Worm (Caenorhabditis elegans) whole organism, L3 larva: ENCODE measurements around the gene ins-37.

Source experiments
- R02D3.7 ChIP-seq: fragments of 150-350 bp; optimal IDR thresholded peaks from 2 replicates; lab custom pipeline; 2014; ENCODE audit warnings: missing biosample characterization, missing genetic modification characterization
- aly-2 ChIP-seq: fragments of 150-350 bp; optimal IDR thresholded peaks from 2 replicates; lab custom pipeline; 2014; ENCODE audit warnings: missing biosample characterization, missing genetic modification characterization
- ama-1 ChIP-seq: fragments of 150-350 bp; optimal IDR thresholded peaks from 2 replicates; lab custom pipeline; 2018
- ceh-28 ChIP-seq: fragments of 150-350 bp; optimal IDR thresholded peaks from 2 replicates; lab custom pipeline; 2014; ENCODE audit warnings: missing biosample characterization, missing genetic modification reagents, missing genetic modification characterization
- ceh-9 ChIP-seq: sonication (generic microtip); optimal IDR thresholded peaks from 2 replicates; lab custom pipeline; 2018; ENCODE audit warnings: missing biosample characterization, missing genetic modification characterization
- elt-1 ChIP-seq: fragments of 150-350 bp; optimal IDR thresholded peaks from 2 replicates; lab custom pipeline; 2014; ENCODE audit warnings: missing biosample characterization, missing genetic modification characterization
- elt-2 ChIP-seq: sonication (generic microtip); optimal IDR thresholded peaks from 2 replicates; lab custom pipeline; 2016; ENCODE audit warnings: missing genetic modification reagents, mild to moderate bottlenecking, missing genetic modification characterization, missing compliant biosample characterization
- elt-3 ChIP-seq, 3 experiments: fragments of 150-350 bp in 1 of 3; sonication (generic microtip) in 2 of 3; optimal IDR thresholded peaks; 2 replicates in 2 of 3; 4 replicates in 1 of 3; lab custom pipeline; 2014 to 2017; ENCODE audit warnings: missing biosample characterization in 3 of 3, missing genetic modification characterization in 3 of 3
- fos-1 ChIP-seq: fragments of 150-350 bp; optimal IDR thresholded peaks from 2 replicates; lab custom pipeline; 2014; ENCODE audit warnings: missing biosample characterization, missing genetic modification characterization
- hmg-11 ChIP-seq: sonication (generic microtip); optimal IDR thresholded peaks from 2 replicates; lab custom pipeline; 2016; ENCODE audit warnings: missing genetic modification characterization, missing compliant biosample characterization
- jun-1 ChIP-seq: fragments of 150-350 bp; optimal IDR thresholded peaks from 2 replicates; lab custom pipeline; 2014; ENCODE audit warnings: missing biosample characterization, missing genetic modification reagents, missing genetic modification characterization
- lin-39 ChIP-seq: fragments of 150-350 bp; optimal IDR thresholded peaks from 2 replicates; lab custom pipeline; 2018; ENCODE audit warnings: missing biosample characterization, missing genetic modification reagents, missing genetic modification characterization
- mdl-1 ChIP-seq: fragments of 150-350 bp; optimal IDR thresholded peaks from 2 replicates; lab custom pipeline; 2014; ENCODE audit warnings: missing biosample characterization, missing genetic modification characterization
- mml-1 ChIP-seq: fragments of 150-350 bp; sonication (generic microtip); optimal IDR thresholded peaks from 3 replicates; lab custom pipeline; 2014; ENCODE audit warnings: missing biosample characterization, missing genetic modification characterization
- nfya-1 ChIP-seq: sonication (generic microtip); optimal IDR thresholded peaks from 2 replicates; lab custom pipeline; 2017; ENCODE audit warnings: missing genetic modification characterization, mild to moderate bottlenecking, missing compliant biosample characterization, antibody characterized with exemption, moderate library complexity; ENCODE audit not compliant: insufficient read depth
- nhr-23 ChIP-seq: fragments of 150-350 bp; optimal IDR thresholded peaks from 2 replicates; lab custom pipeline; 2014; ENCODE audit warnings: missing biosample characterization, missing genetic modification reagents, missing genetic modification characterization
- nhr-25 ChIP-seq: sonication (generic microtip); optimal IDR thresholded peaks from 2 replicates; lab custom pipeline; 2017; ENCODE audit warnings: missing biosample characterization, missing genetic modification characterization
- nhr-28 ChIP-seq: fragments of 150-350 bp; optimal IDR thresholded peaks from 2 replicates; lab custom pipeline; 2014; ENCODE audit warnings: missing biosample characterization, missing genetic modification characterization
- nhr-43 ChIP-seq: sonication (generic microtip); optimal IDR thresholded peaks from 2 replicates; lab custom pipeline; 2016; ENCODE audit warnings: mild to moderate bottlenecking, missing genetic modification characterization, missing compliant biosample characterization; ENCODE audit not compliant: poor library complexity, severe bottlenecking
- nhr-77 ChIP-seq: fragments of 150-350 bp; optimal IDR thresholded peaks from 2 replicates; lab custom pipeline; 2014; ENCODE audit warnings: missing biosample characterization, missing genetic modification characterization
- pha-4 ChIP-seq: fragments of 150-350 bp; optimal IDR thresholded peaks from 2 replicates; lab custom pipeline; 2014; ENCODE audit warnings: missing biosample characterization, missing genetic modification reagents, missing genetic modification characterization
- pqm-1 ChIP-seq: fragments of 150-350 bp; optimal IDR thresholded peaks from 2 replicates; lab custom pipeline; 2017; ENCODE audit warnings: missing biosample characterization, missing genetic modification characterization, inconsistent platforms
- sea-2 ChIP-seq: fragments of 150-350 bp; sonication (generic microtip); optimal IDR thresholded peaks from 4 replicates; lab custom pipeline; 2014; ENCODE audit warnings: missing biosample characterization, missing genetic modification reagents, missing genetic modification characterization
- skn-1 ChIP-seq: fragments of 150-350 bp; optimal IDR thresholded peaks from 2 replicates; lab custom pipeline; 2014; ENCODE audit warnings: missing biosample characterization, missing genetic modification characterization
- snpc-4 ChIP-seq: fragments of 150-350 bp; optimal IDR thresholded peaks from 2 replicates; lab custom pipeline; 2014; ENCODE audit warnings: missing biosample characterization, missing genetic modification characterization
- tbx-2 ChIP-seq: sonication (generic microtip); optimal IDR thresholded peaks from 2 replicates; lab custom pipeline; 2016; ENCODE audit warnings: mild to moderate bottlenecking, missing genetic modification characterization, missing compliant biosample characterization
- unc-39 ChIP-seq: sonication (generic microtip); optimal IDR thresholded peaks from 4 replicates; lab custom pipeline; 2017; ENCODE audit warnings: missing biosample characterization, missing genetic modification characterization

Gene ins-37

DNA sequence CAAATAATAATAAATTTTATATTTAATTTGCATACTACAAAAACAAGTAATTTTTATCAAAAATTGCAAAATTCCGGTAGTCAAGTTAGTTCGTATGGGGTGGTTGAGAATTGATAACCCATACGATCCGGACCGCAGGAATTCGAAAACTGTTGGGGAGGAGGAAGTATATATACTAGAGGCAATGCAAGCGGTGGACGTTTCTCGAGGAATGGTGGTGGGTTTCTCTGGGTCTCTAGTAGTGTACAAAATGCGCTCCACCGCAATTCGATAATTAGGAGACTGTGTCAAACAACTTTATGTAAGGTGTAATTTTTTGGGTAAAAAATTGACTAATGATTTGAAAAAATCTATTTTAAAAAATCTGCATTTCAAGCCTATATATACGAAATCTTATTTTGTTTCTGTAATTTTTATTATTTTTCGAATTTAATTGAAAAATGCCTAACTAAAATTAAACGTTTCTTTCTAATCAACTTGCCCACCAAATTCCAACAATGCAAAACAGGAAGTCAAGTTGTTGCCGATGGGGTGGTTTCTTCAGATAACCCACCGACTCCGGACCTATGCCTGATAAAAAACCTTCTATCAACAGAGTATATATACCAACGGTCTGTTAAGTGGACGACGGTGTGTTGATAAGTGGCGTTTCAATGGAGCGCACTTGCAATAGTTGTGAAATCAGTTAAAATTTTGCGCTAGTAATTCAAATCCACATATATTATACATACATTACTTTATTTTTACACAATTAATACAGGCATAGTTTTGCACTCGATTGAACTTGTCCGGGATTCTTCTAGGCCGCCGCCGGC, 1.3 kb downstream of the ins-37 start (continued):
- TF ChIP-seq ama-1 (lab: Kevin White, UChicago) = peak; percentile 32
- TF ChIP-seq fos-1 = peak; percentile 57
- peak; percentile 96 for TF ChIP-seq nhr-23 (tag; lab: Kevin White, UChicago)
- TF ChIP-seq aly-2 (tag; lab: Kevin White, UChicago) = no peak
- TF ChIP-seq skn-1 (tag; lab: Kevin White, UChicago) = peak; percentile 90
- TF ChIP-seq elt-1 (tag; lab: Kevin White, UChicago) = peak; percentile 53
- peak; percentile 98 for TF ChIP-seq lin-39

DNA sequence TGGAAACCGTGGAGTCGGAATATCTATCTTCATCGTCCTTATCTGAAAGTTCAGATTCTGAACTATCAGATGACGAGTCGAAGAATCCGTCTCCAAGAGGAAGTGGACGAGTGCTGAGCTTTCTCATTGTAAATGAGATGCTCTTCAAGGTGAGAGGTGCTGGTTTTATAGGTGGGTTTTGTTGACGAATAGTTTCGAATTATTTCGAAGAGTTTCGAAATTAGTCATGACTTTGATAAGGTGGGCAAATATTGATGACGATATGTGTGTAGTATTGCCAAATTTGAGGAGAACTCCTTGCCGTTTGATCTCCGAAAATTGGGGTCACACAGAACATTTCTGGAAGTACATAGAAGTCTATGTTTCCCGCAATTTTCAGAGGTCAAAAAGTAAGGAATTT, 2.4 kb downstream of the ins-37 start, which contains the start of gene F08G2.5:
Gene F08G2.5, minus strand, starts transcription at position 127 of the 400 bp plus-strand sequence.
- TF ChIP-seq pha-4 (tag; lab: Kevin White, UChicago) (peak; percentile 2), elt-2 (tag; lab: Kevin White, UChicago) (no peak), pqm-1 (tag; lab: Kevin White, UChicago) (peak; percentile 42), ama-1 (lab: Kevin White, UChicago) (no peak), hmg-11 (no peak), unc-39 (tag; lab: Kevin White, UChicago) (no peak)

DNA sequence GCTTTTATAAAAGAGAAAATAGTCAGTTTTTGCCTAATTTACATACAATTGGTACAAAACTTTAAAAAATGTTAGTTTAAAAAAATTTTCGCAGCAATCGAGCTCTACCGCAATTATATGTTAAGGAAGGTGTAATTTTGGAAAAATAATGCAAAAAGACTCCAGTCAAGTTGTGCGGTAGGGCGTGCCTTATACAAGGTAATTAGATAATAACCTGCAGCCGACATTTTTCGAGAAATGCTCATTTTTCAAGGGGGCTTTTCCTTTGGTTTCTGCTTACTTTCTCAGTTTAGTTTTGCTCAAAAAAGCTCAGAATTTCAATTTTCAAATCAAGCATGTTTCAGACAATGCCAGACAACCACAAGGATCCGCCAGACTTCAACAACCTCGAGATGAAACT, 5.7 kb downstream of the ins-37 start, which contains the start of gene F08G2.4:
Gene F08G2.4, plus strand, starts transcription at position 348 of the 400 bp plus-strand sequence.
- TF ChIP-seq lin-39 (no peak), ceh-28 (tag; lab: Kevin White, UChicago) (no peak), mdl-1 (no peak)

DNA sequence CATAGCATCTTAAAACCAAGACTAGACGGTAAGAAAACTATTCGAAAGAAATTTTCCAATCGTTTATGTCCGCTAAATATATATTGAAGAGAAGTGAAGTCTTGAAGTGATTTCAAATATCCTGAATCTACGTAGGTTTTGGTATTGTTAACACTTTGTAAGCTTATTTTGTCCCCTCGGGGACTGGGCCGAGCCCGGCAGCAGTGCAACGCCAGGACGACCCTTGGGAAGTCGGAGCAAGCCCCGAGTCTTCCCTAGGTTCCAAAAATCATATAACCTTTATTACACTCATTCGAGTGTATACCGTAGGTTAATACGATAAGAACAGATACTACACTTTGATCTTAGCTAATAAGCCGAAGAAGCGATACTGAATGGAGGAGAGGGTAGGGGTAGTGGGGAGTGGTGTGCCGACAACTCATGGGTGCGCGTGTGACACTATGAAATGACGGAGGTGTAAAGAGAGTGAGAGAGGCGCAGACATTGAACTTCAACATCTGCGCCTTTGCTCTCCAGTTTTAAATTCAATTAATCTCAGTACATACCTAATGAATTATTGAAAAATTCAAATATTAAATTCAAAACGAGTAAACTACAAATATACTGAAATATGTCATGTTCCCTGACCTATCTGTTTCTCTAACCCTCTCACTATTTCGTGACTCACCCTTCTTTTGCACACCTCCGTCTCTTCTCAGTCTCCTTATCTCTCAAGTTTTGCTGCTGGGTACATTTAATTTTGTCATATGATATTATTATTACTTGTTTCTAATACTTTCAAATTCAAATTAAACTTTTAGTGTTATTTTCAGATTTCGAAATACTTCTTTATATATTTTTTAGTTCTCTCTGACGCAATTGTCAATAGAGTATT, 6.5 kb downstream of the ins-37 start:
- TF ChIP-seq nhr-43 (tag; lab: Kevin White, UChicago) = peak; percentile 54
- peak; percentile 5 for TF ChIP-seq tbx-2 (tag; lab: Kevin White, UChicago)
- peak; percentile 35 for TF ChIP-seq fos-1
- peak; percentile 33 for TF ChIP-seq aly-2 (tag; lab: Kevin White, UChicago)
- peak; percentile 45 for TF ChIP-seq R02D3.7
- TF ChIP-seq nfya-1 (tag; lab: Kevin White, UChicago) = peak; percentile 30
- TF ChIP-seq nhr-77 (tag; lab: Kevin White, UChicago) = peak; percentile 90
- TF ChIP-seq ama-1 (lab: Kevin White, UChicago) = peak; percentile 79
- TF ChIP-seq elt-2 (tag; lab: Kevin White, UChicago) = peak; percentile 54
- TF ChIP-seq snpc-4 = peak; percentile 91
- peak in 1 of 3 experiments; percentile 36 for TF ChIP-seq elt-3 (tag; optimal IDR thresholded peaks at IDR 0.05; lab: Kevin White, UChicago)
- peak; percentile 66 for TF ChIP-seq nhr-25 (tag; lab: Kevin White, UChicago)
- peak; percentile 50 for TF ChIP-seq hmg-11
- peak; percentile 20 for TF ChIP-seq nhr-23 (tag; lab: Kevin White, UChicago)
- peak; percentile 43 for TF ChIP-seq jun-1 (tag; lab: Kevin White, UChicago)
- peak; percentile 26 for TF ChIP-seq ceh-28 (tag; lab: Kevin White, UChicago)
- TF ChIP-seq pha-4 (tag; lab: Kevin White, UChicago) = peak; percentile 89
- peak; percentile 30 for TF ChIP-seq pqm-1 (tag; lab: Kevin White, UChicago)

DNA sequence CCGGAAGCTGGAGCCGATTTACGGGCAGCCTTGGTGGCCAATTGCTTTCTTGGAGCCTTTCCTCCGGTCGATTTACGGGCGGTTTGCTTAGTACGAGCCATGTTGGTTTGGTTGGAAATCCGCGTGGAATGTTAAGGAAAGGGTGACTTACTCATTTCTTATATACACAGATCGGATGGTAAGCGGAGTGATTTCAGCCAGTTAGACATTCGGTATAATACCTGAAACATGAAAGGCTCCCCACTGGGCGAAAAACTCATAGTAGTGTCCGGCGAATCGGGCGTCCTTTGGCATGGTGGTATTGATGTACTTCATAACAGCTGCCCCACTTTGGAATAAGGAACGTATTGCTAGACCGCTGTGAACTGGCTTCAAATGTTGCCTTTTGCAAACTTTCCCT, 7.3 kb downstream of the ins-37 start, which contains the start of gene his-42:
Gene his-42, minus strand, starts transcription at position 101 of the 400 bp plus-strand sequence.
- TF ChIP-seq ama-1 (lab: Kevin White, UChicago) = no peak
- no peak for TF ChIP-seq sea-2 (GFP tag; lab: Kevin White, UChicago)
- no peak for TF ChIP-seq R02D3.7
- no peak for TF ChIP-seq ceh-9 (tag; lab: Kevin White, UChicago)
- TF ChIP-seq mml-1 (tag; lab: Kevin White, UChicago) = no peak
- no peak for TF ChIP-seq nhr-28 (tag; lab: Kevin White, UChicago)

DNA sequence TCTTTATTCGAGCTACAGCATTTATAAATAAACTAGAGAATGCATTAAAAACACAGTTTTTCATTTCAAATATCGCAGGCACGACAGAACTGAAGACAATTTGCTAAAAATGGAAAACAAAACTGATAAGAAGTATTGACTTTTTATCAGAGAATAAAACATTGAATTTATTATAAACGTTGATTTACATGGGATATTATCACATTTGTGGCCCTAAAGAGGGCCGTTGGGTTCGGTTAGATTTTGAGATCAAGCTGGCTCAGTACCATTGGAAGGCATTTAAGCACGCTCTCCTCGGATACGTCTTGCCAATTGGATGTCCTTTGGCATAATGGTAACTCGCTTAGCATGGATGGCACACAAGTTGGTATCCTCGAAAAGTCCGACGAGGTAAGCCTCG, 11.3 kb downstream of the ins-37 start:
- TF ChIP-seq elt-2 (tag; lab: Kevin White, UChicago) = peak; percentile 34
